Comparison of ENCODE assay signal across 6 fruit fly cellular contexts in genomic region chr3R:23363515-23364124, dm6.
A peak's percentile ranks its signal among the peaks of the same experiment; 100 is the strongest.
TF ChIP-seq lines count a peak whose summit lies in the region.

TSS of gene CG4408 (minus strand) at chr3R:23363574.

- no peak for TF ChIP-seq CTCF in whole organism, embryonic (GFP tag; optimal IDR thresholded peaks at IDR 0.05; lab: Kevin White, UChicago)

TF ChIP-seq in whole organism, 6 proteins besides CTCF, POLR2A, EP300 and RAD21:
- no peak for TF ChIP-seq EcR (GFP tag; optimal IDR thresholded peaks at IDR 0.05; lab: Kevin White, UChicago)
- TF ChIP-seq Dll (optimal IDR thresholded peaks at IDR 0.05; lab: Kevin White, UChicago): no peak
- no peak for TF ChIP-seq CG8478 (optimal IDR thresholded peaks at IDR 0.05; lab: Kevin White, UChicago)
- TF ChIP-seq pan (optimal IDR thresholded peaks at IDR 0.05; lab: Kevin White, UChicago): peak; percentile 91
- TF ChIP-seq psq (optimal IDR thresholded peaks at IDR 0.05; lab: Kevin White, UChicago): no peak
- TF ChIP-seq usp (GFP tag; optimal IDR thresholded peaks at IDR 0.05; lab: Kevin White, UChicago): no peak

TF ChIP-seq in whole organism, adult, 20 proteins besides CTCF, POLR2A, EP300 and RAD21 (continues in another document):
- TF ChIP-seq Mnt (GFP tag; optimal IDR thresholded peaks at IDR 0.05; lab: Kevin White, UChicago) (no peak), kay (GFP tag; lab: Kevin White, UChicago; ENCODE audit: borderline replicate concordance) (no peak), Clk (GFP tag; optimal IDR thresholded peaks at IDR 0.05; lab: Kevin White, UChicago) (no peak), CG5204 (GFP tag; optimal IDR thresholded peaks at IDR 0.05; lab: Kevin White, UChicago) (no peak), toe (GFP tag; optimal IDR thresholded peaks at IDR 0.05; lab: Kevin White, UChicago) (no peak), cic (GFP tag; optimal IDR thresholded peaks at IDR 0.05; lab: Kevin White, UChicago) (no peak), CG12768 (GFP tag; optimal IDR thresholded peaks at IDR 0.05; lab: Kevin White, UChicago) (peak; percentile 41), cnc (optimal IDR thresholded peaks at IDR 0.05; lab: Kevin White, UChicago) (no peak), CG1620 (GFP tag; optimal IDR thresholded peaks at IDR 0.05; lab: Kevin White, UChicago) (peak; percentile 48), bab1 (GFP tag; optimal IDR thresholded peaks at IDR 0.05; lab: Kevin White, UChicago) (peak; percentile 43), CG14711 (tag; optimal IDR thresholded peaks at IDR 0.05; lab: Kevin White, UChicago) (peak; percentile 77), CG7101 (tag; optimal IDR thresholded peaks at IDR 0.05; lab: Kevin White, UChicago) (peak; percentile 82), ovo (GFP tag; optimal IDR thresholded peaks at IDR 0.05; lab: Kevin White, UChicago) (no peak), tj (GFP tag; optimal IDR thresholded peaks at IDR 0.05; lab: Kevin White, UChicago) (no peak), Hr96 (GFP tag; optimal IDR thresholded peaks at IDR 0.05; lab: Kevin White, UChicago) (peak; percentile 19), Crg-1 (GFP tag; optimal IDR thresholded peaks at IDR 0.05; lab: Kevin White, UChicago) (peak; percentile 39), pad (GFP tag; optimal IDR thresholded peaks at IDR 0.05; lab: Kevin White, UChicago) (peak; percentile 57), CG11617 (GFP tag; optimal IDR thresholded peaks at IDR 0.05; lab: Kevin White, UChicago) (peak; percentile 4)

TF ChIP-seq in whole organism, embryonic, 481 proteins besides CTCF, POLR2A, EP300 and RAD21 (continues in another document):
- TF ChIP-seq Blimp-1 (GFP tag; optimal IDR thresholded peaks at IDR 0.05; lab: Kevin White, UChicago) (peak; percentile 46), unpg (GFP tag; optimal IDR thresholded peaks at IDR 0.05; lab: Kevin White, UChicago) (peak; percentile 26), gsb (GFP tag; IDR thresholded peaks at IDR 0.05; lab: Robert Waterston, UW) (no peak), tap (tag; optimal IDR thresholded peaks at IDR 0.05; lab: Kevin White, UChicago) (no peak), Poxn (GFP tag; IDR thresholded peaks at IDR 0.05; lab: Robert Waterston, UW) (no peak), CG43689 (GFP tag; IDR thresholded peaks at IDR 0.05; lab: Robert Waterston, UW) (0 out of 2 replicates have a peak, but pooled peaks have one; percentile 13), CG10274 (GFP tag; optimal IDR thresholded peaks at IDR 0.05; lab: Kevin White, UChicago) (peak; percentile 84), ems (GFP tag; optimal IDR thresholded peaks at IDR 0.05; lab: Kevin White, UChicago) (no peak), CG15269 (tag; optimal IDR thresholded peaks at IDR 0.05; lab: Kevin White, UChicago) (peak; percentile 40), CG10565 (GFP tag; optimal IDR thresholded peaks at IDR 0.05; lab: Kevin White, UChicago) (no peak), chif (GFP tag; optimal IDR thresholded peaks at IDR 0.05; lab: Kevin White, UChicago) (peak in 1 of 2 experiments; percentile 27), CG15011 (GFP tag; optimal IDR thresholded peaks at IDR 0.05; lab: Kevin White, UChicago) (no peak), crol (GFP tag; IDR thresholded peaks at IDR 0.05; lab: Robert Waterston, UW) (no peak), Usf (GFP tag; optimal IDR thresholded peaks at IDR 0.05; lab: Kevin White, UChicago) (no peak), CG6272 (GFP tag; IDR thresholded peaks at IDR 0.05; lab: Robert Waterston, UW) (0 out of 2 replicates have a peak, but pooled peaks have one; percentile 22), Trl (optimal IDR thresholded peaks at IDR 0.05; lab: Kevin White, UChicago) (no peak), Trl (GFP tag; optimal IDR thresholded peaks at IDR 0.05; lab: Kevin White, UChicago) (peak; percentile 20), wek (GFP tag; optimal IDR thresholded peaks at IDR 0.05; lab: Kevin White, UChicago) (no peak)

TF ChIP-seq in whole organism, prepupa, 60 proteins besides CTCF, POLR2A, EP300 and RAD21 (continues in another document):
- TF ChIP-seq svp (GFP tag; lab: Kevin White, UChicago): peak; percentile 97
- peak; percentile 76 for TF ChIP-seq CG3919 (GFP tag; optimal IDR thresholded peaks at IDR 0.05; lab: Kevin White, UChicago)
- peak; percentile 91 for TF ChIP-seq Met (GFP tag; optimal IDR thresholded peaks at IDR 0.05; lab: Kevin White, UChicago)
- TF ChIP-seq CG16779 (tag; optimal IDR thresholded peaks at IDR 0.05; lab: Kevin White, UChicago): peak; percentile 40
- peak; percentile 92 for TF ChIP-seq topi (GFP tag; optimal IDR thresholded peaks at IDR 0.05; lab: Kevin White, UChicago)
- TF ChIP-seq Hr4 (GFP tag; optimal IDR thresholded peaks at IDR 0.05; lab: Kevin White, UChicago): peak; percentile 76
- peak; percentile 73 for TF ChIP-seq CG10631 (GFP tag; optimal IDR thresholded peaks at IDR 0.05; lab: Kevin White, UChicago)
- no peak for TF ChIP-seq fkh (GFP tag; optimal IDR thresholded peaks at IDR 0.05; lab: Kevin White, UChicago)
- peak; percentile 54 for TF ChIP-seq CG6854 (GFP tag; optimal IDR thresholded peaks at IDR 0.05; lab: Kevin White, UChicago)
- peak; percentile 91 for TF ChIP-seq lz (GFP tag; optimal IDR thresholded peaks at IDR 0.05; lab: Kevin White, UChicago)
- peak; percentile 87 for TF ChIP-seq Sox14 (GFP tag; optimal IDR thresholded peaks at IDR 0.05; lab: Kevin White, UChicago)
- peak; percentile 83 for TF ChIP-seq CG6163 (GFP tag; IDR thresholded peaks at IDR 0.05; lab: Robert Waterston, UW)
- TF ChIP-seq CG31627 (GFP tag; optimal IDR thresholded peaks at IDR 0.05; lab: Kevin White, UChicago): peak; percentile 94
- TF ChIP-seq Hr39 (GFP tag; optimal IDR thresholded peaks at IDR 0.05; lab: Kevin White, UChicago): peak; percentile 94
- TF ChIP-seq CG10669 (GFP tag; optimal IDR thresholded peaks at IDR 0.05; lab: Kevin White, UChicago): peak; percentile 69
- TF ChIP-seq CG8119 (GFP tag; IDR thresholded peaks at IDR 0.05; lab: Robert Waterston, UW): peak; percentile 51; the same call in 2 of the 3 replicates
- peak; percentile 85 for TF ChIP-seq Eip78C (GFP tag; lab: Kevin White, UChicago)
- peak; percentile 10 to 16 for TF ChIP-seq ss (GFP tag; optimal IDR thresholded peaks at IDR 0.05; lab: Kevin White, UChicago)

TF ChIP-seq in whole organism, pupa, 21 proteins besides CTCF, POLR2A, EP300 and RAD21 (continues in another document):
- TF ChIP-seq CG34367 (tag; optimal IDR thresholded peaks at IDR 0.05; lab: Kevin White, UChicago) (peak; percentile 56), Snoo (tag; optimal IDR thresholded peaks at IDR 0.05; lab: Kevin White, UChicago) (peak; percentile 81), CG8159 (tag; optimal IDR thresholded peaks at IDR 0.05; lab: Kevin White, UChicago) (peak; percentile 83), CG13204 (GFP tag; optimal IDR thresholded peaks at IDR 0.05; lab: Kevin White, UChicago) (no peak), CG17806 (tag; optimal IDR thresholded peaks at IDR 0.05; lab: Kevin White, UChicago) (peak; percentile 74), gl (tag; optimal IDR thresholded peaks at IDR 0.05; lab: Kevin White, UChicago) (peak; percentile 34), CG14655 (GFP tag; optimal IDR thresholded peaks at IDR 0.05; lab: Kevin White, UChicago) (peak; percentile 81), CG9948 (tag; optimal IDR thresholded peaks at IDR 0.05; lab: Kevin White, UChicago) (peak; percentile 72), CG8301 (tag; optimal IDR thresholded peaks at IDR 0.05; lab: Kevin White, UChicago) (peak; percentile 73), CG15710 (tag; optimal IDR thresholded peaks at IDR 0.05; lab: Kevin White, UChicago) (peak; percentile 74), EcR (GFP tag; optimal IDR thresholded peaks at IDR 0.05; lab: Kevin White, UChicago) (peak; percentile 80), CG12605 (GFP tag; IDR thresholded peaks at IDR 0.05; lab: Robert Waterston, UW) (peak; percentile 67), Pif1B (GFP tag; optimal IDR thresholded peaks at IDR 0.05; lab: Kevin White, UChicago) (no peak), CG32121 (GFP tag; IDR thresholded peaks at IDR 0.05; lab: Robert Waterston, UW) (peak; percentile 56; the same call in 1 of the 2 replicates), Pif1A (GFP tag; optimal IDR thresholded peaks at IDR 0.05; lab: Kevin White, UChicago) (peak; percentile 67), Ets98B (GFP tag; IDR thresholded peaks at IDR 0.05; lab: Robert Waterston, UW) (peak; percentile 82), fd96Ca (GFP tag; IDR thresholded peaks at IDR 0.05; lab: Robert Waterston, UW) (peak; percentile 59; the same call in 1 of the 3 replicates), D1 (tag; optimal IDR thresholded peaks at IDR 0.05; lab: Kevin White, UChicago) (no peak), CG10348 (GFP tag; IDR thresholded peaks at IDR 0.05; lab: Robert Waterston, UW) (no peak), CG4496 (GFP tag; IDR thresholded peaks at IDR 0.05; lab: Robert Waterston, UW) (peak; percentile 81)

TF ChIP-seq in whole organism, wandering third instar larva, 38 proteins besides CTCF, POLR2A, EP300 and RAD21 (continues in another document):
- TF ChIP-seq brk (GFP tag; optimal IDR thresholded peaks at IDR 0.05; lab: Kevin White, UChicago) (peak; percentile 84), CG32264 (GFP tag; optimal IDR thresholded peaks at IDR 0.05; lab: Kevin White, UChicago) (no peak), Mio (GFP tag; optimal IDR thresholded peaks at IDR 0.05; lab: Kevin White, UChicago) (peak; percentile 1), fru (GFP tag; optimal IDR thresholded peaks at IDR 0.05; lab: Kevin White, UChicago) (peak; percentile 91), Jra (GFP tag; optimal IDR thresholded peaks at IDR 0.05; lab: Kevin White, UChicago) (peak; percentile 83), ey (GFP tag; optimal IDR thresholded peaks at IDR 0.05; lab: Kevin White, UChicago) (peak; percentile 95), foxo (GFP tag; optimal IDR thresholded peaks at IDR 0.05; lab: Kevin White, UChicago) (peak in 1 of 2 experiments; percentile 93), Hr78 (GFP tag; optimal IDR thresholded peaks at IDR 0.05; lab: Kevin White, UChicago) (no peak), Abd-B (GFP tag; optimal IDR thresholded peaks at IDR 0.05; lab: Kevin White, UChicago) (no peak), br (GFP tag; optimal IDR thresholded peaks at IDR 0.05; lab: Kevin White, UChicago) (peak; percentile 93), OdsH (GFP tag; optimal IDR thresholded peaks at IDR 0.05; lab: Kevin White, UChicago) (peak; percentile 93), h (GFP tag; optimal IDR thresholded peaks at IDR 0.05; lab: Kevin White, UChicago) (peak; percentile 52), jim (GFP tag; optimal IDR thresholded peaks at IDR 0.05; lab: Kevin White, UChicago) (no peak), dmrt93B (GFP tag; optimal IDR thresholded peaks at IDR 0.05; lab: Kevin White, UChicago) (peak; percentile 80), dsf (GFP tag; optimal IDR thresholded peaks at IDR 0.05; lab: Kevin White, UChicago; ENCODE audit: borderline replicate concordance) (peak; percentile 55), Rel (GFP tag; optimal IDR thresholded peaks at IDR 0.05; lab: Kevin White, UChicago) (no peak), Rel (tag; optimal IDR thresholded peaks at IDR 0.05; lab: Kevin White, UChicago) (peak; percentile 68), lola (GFP tag; optimal IDR thresholded peaks at IDR 0.05; lab: Kevin White, UChicago) (no peak), Sp1 (GFP tag; optimal IDR thresholded peaks at IDR 0.05; lab: Kevin White, UChicago) (peak; percentile 90), HLH106 (tag; optimal IDR thresholded peaks at IDR 0.05; lab: Kevin White, UChicago) (peak; percentile 93), tai (GFP tag; optimal IDR thresholded peaks at IDR 0.05; lab: Kevin White, UChicago) (no peak), Dfd (GFP tag; optimal IDR thresholded peaks at IDR 0.05; lab: Kevin White, UChicago) (no peak)
